Fruit fly (Drosophila melanogaster) whole organism, embryonic: ENCODE results near the gene cni.
A peak's percentile ranks its signal among the peaks of the same experiment; 100 is the strongest.

Experiments
- Aef1 ChIP-seq: fragments of 200-800 bp; sonication (Bioruptor generic); IDR thresholded peaks from 3 replicates; pipeline ENCODE4 v1.3.6; 2022; ENCODE audit warnings: missing biosample characterization, missing genetic modification characterization
- Asciz ChIP-seq: fragments of 200-800 bp; sonication (Bioruptor generic); optimal IDR thresholded peaks from 2 replicates; lab custom pipeline; 2017; ENCODE audit warnings: missing biosample characterization, mild to moderate bottlenecking, missing genetic modification characterization, missing genetic modification reagents
- BtbVII ChIP-seq: fragments of 200-800 bp; sonication (Bioruptor generic); optimal IDR thresholded peaks from 3 replicates; lab custom pipeline; 2017; ENCODE audit warnings: missing biosample characterization, mild to moderate bottlenecking, missing genetic modification characterization
- CG10274 ChIP-seq: fragments of 200-800 bp; sonication (Bioruptor generic); optimal IDR thresholded peaks from 3 replicates; lab custom pipeline; 2017; ENCODE audit warnings: missing biosample characterization, mild to moderate bottlenecking, missing genetic modification characterization
- CG10431 ChIP-seq: fragments of 200-800 bp; sonication (Bioruptor generic); optimal IDR thresholded peaks from 3 replicates; lab custom pipeline; 2018; ENCODE audit warnings: missing biosample characterization, mild to moderate bottlenecking, missing genetic modification characterization
- CG12071 ChIP-seq: fragments of 200-800 bp; sonication (Bioruptor generic); optimal IDR thresholded peaks from 3 replicates; lab custom pipeline; 2018; ENCODE audit warnings: missing biosample characterization, mild to moderate bottlenecking, missing genetic modification characterization
- CG12219 ChIP-seq: fragments of 200-800 bp; sonication (Bioruptor generic); optimal IDR thresholded peaks from 3 replicates; lab custom pipeline; 2018; ENCODE audit warnings: missing biosample characterization, mild to moderate bottlenecking, missing genetic modification characterization
- CG13296 ChIP-seq: fragments of 200-800 bp; sonication (Bioruptor generic); optimal IDR thresholded peaks from 3 replicates; lab custom pipeline; 2018; ENCODE audit warnings: missing biosample characterization, mild to moderate bottlenecking, missing genetic modification characterization
- CG15073 ChIP-seq: fragments of 200-800 bp; sonication (Bioruptor generic); optimal IDR thresholded peaks from 2 replicates; lab custom pipeline; 2016; ENCODE audit warnings: missing biosample characterization, missing genetic modification characterization
- CG15269 ChIP-seq: fragments of 200-800 bp; sonication (Bioruptor generic); optimal IDR thresholded peaks from 2 replicates; lab custom pipeline; 2018; ENCODE audit warnings: missing biosample characterization, mild to moderate bottlenecking, missing genetic modification characterization, moderate library complexity
- CG15479 ChIP-seq: fragments of 200-800 bp; sonication (Bioruptor generic); optimal IDR thresholded peaks from 3 replicates; lab custom pipeline; 2019; ENCODE audit warnings: missing biosample characterization, mild to moderate bottlenecking, missing genetic modification characterization, moderate library complexity
- CG16779 ChIP-seq: fragments of 200-800 bp; sonication (Bioruptor generic); IDR thresholded peaks from 2 replicates; pipeline ENCODE4 v1.3.6; 2022; ENCODE audit warnings: missing biosample characterization, missing genetic modification characterization
- CG16815 ChIP-seq: fragments of 200-800 bp; sonication (Bioruptor generic); optimal IDR thresholded peaks from 3 replicates; lab custom pipeline; 2017; ENCODE audit warnings: missing biosample characterization, mild to moderate bottlenecking, missing genetic modification characterization
- CG17385 ChIP-seq: fragments of 200-800 bp; sonication (Bioruptor generic); optimal IDR thresholded peaks from 3 replicates; lab custom pipeline; 2018; ENCODE audit warnings: missing biosample characterization, mild to moderate bottlenecking, missing genetic modification characterization
- CG2120 ChIP-seq: fragments of 200-800 bp; sonication (Bioruptor generic); optimal IDR thresholded peaks from 3 replicates; lab custom pipeline; 2016; ENCODE audit warnings: missing biosample characterization, missing genetic modification characterization
- CG33557 ChIP-seq: fragments of 200-800 bp; sonication (Bioruptor generic); optimal IDR thresholded peaks from 2 replicates; lab custom pipeline; 2019; ENCODE audit warnings: missing biosample characterization, mild to moderate bottlenecking, missing genetic modification characterization, moderate library complexity
- CG5180 ChIP-seq: fragments of 200-800 bp; sonication (Bioruptor generic); optimal IDR thresholded peaks from 3 replicates; lab custom pipeline; 2017; ENCODE audit warnings: missing biosample characterization, missing genetic modification characterization, mild to moderate bottlenecking, moderate library complexity, missing genetic modification reagents
- CG6175 ChIP-seq: fragments of 200-800 bp; sonication (Bioruptor generic); IDR thresholded peaks from 3 replicates; pipeline ENCODE4 v1.3.6; 2022; ENCODE audit warnings: missing biosample characterization, missing genetic modification characterization
- CG6689 ChIP-seq: fragments of 200-800 bp; sonication (Bioruptor generic); IDR thresholded peaks from 2 replicates; pipeline ENCODE4 v1.3.6; 2022; ENCODE audit warnings: missing biosample characterization, missing genetic modification characterization
- Camta ChIP-seq: fragments of 200-800 bp; sonication (Bioruptor generic); optimal IDR thresholded peaks from 2 replicates; lab custom pipeline; 2016; ENCODE audit warnings: missing biosample characterization, missing genetic modification characterization
- Deaf1 ChIP-seq: fragments of 200-800 bp; optimal IDR thresholded peaks from 3 replicates; lab custom pipeline; 2019; ENCODE audit warnings: missing biosample characterization, mild to moderate bottlenecking, missing genetic modification characterization, moderate library complexity
- Dfd ChIP-seq, 2 experiments: fragments of >200 bp; optimal IDR thresholded peaks; 2 replicates each; lab custom pipeline; 2017; ENCODE audit warnings: missing biosample characterization in 2 of 2, missing genetic modification characterization in 2 of 2
- Fer1 ChIP-seq: fragments of 200-800 bp; sonication (Bioruptor generic); optimal IDR thresholded peaks from 2 replicates; lab custom pipeline; 2017; ENCODE audit warnings: missing biosample characterization, mild to moderate bottlenecking, missing genetic modification characterization
- Fer2 ChIP-seq: fragments of 200-800 bp; sonication (Bioruptor generic); optimal IDR thresholded peaks from 2 replicates; lab custom pipeline; 2018; ENCODE audit warnings: missing biosample characterization, mild to moderate bottlenecking, missing genetic modification characterization, moderate library complexity
- Hr39 ChIP-seq: fragments of >200 bp; optimal IDR thresholded peaks from 2 replicates; lab custom pipeline; 2017
- Jarid2 ChIP-seq: fragments of 200-800 bp; sonication (Bioruptor generic); optimal IDR thresholded peaks from 3 replicates; lab custom pipeline; 2017; ENCODE audit warnings: mild to moderate bottlenecking, missing biosample characterization, missing genetic modification reagents, missing genetic modification characterization
- NK7.1 ChIP-seq: fragments of 200-800 bp; sonication (Bioruptor generic); optimal IDR thresholded peaks from 3 replicates; lab custom pipeline; 2016; ENCODE audit warnings: missing biosample characterization, missing genetic modification characterization
- Poxn ChIP-seq: fragments of 200-800 bp; sonication (Bioruptor generic); IDR thresholded peaks from 2 replicates; pipeline ENCODE4 v1.3.6; 2022; ENCODE audit warnings: missing biosample characterization, missing genetic modification characterization
- Rfx ChIP-seq: fragments of 200-800 bp; sonication (Bioruptor generic); IDR thresholded peaks from 2 replicates; pipeline ENCODE4 v1.3.6; 2022; ENCODE audit warnings: missing biosample characterization, missing genetic modification characterization
- ase ChIP-seq: fragments of 200-800 bp; sonication (Bioruptor generic); IDR thresholded peaks from 3 replicates; pipeline ENCODE4 v1.3.6; 2022; ENCODE audit warnings: missing biosample characterization, missing genetic modification characterization
- bbx ChIP-seq: fragments of 200-800 bp; sonication (Bioruptor generic); IDR thresholded peaks from 2 replicates; pipeline ENCODE4 v1.3.6; 2022; ENCODE audit warnings: missing biosample characterization, missing genetic modification characterization; ENCODE audit not compliant: partially characterized antibody
- cas ChIP-seq: fragments of 200-800 bp; sonication (Bioruptor generic); IDR thresholded peaks from 2 replicates; pipeline ENCODE4 v1.3.6; 2022; ENCODE audit warnings: missing biosample characterization, missing genetic modification characterization
- cato ChIP-seq: fragments of 200-800 bp; sonication (Bioruptor generic); optimal IDR thresholded peaks from 2 replicates; lab custom pipeline; 2016; ENCODE audit warnings: missing biosample characterization, missing genetic modification characterization, borderline replicate concordance
- dm ChIP-seq: fragments of 200-800 bp; sonication (Bioruptor generic); optimal IDR thresholded peaks from 3 replicates; lab custom pipeline; 2016; ENCODE audit warnings: missing biosample characterization, missing genetic modification characterization
- dpn ChIP-seq, 2 experiments: fragments of 200-800 bp; sonication (Bioruptor generic); optimal IDR thresholded peaks; 3 replicates each; lab custom pipeline; 2016; ENCODE audit warnings: missing biosample characterization in 2 of 2, missing genetic modification characterization in 2 of 2
- fd64A ChIP-seq: fragments of 200-800 bp; sonication (Bioruptor generic); optimal IDR thresholded peaks from 3 replicates; lab custom pipeline; 2018; ENCODE audit warnings: missing biosample characterization, mild to moderate bottlenecking, missing genetic modification characterization
- gcm2 ChIP-seq: fragments of 200-800 bp; sonication (Bioruptor generic); optimal IDR thresholded peaks from 2 replicates; lab custom pipeline; 2016; ENCODE audit warnings: missing biosample characterization, missing genetic modification characterization
- hkb ChIP-seq, 2 experiments: fragments of 200-800 bp in 1 of 2; fragments of >200 bp in 1 of 2; sonication (Bioruptor generic) in 1 of 2; IDR thresholded peaks in 1 of 2; optimal IDR thresholded peaks in 1 of 2; 2 replicates each; pipeline versions ENCODE4 v1.3.6 to Lab custom; 2017 to 2022; ENCODE audit warnings: missing biosample characterization in 1 of 2, missing genetic modification characterization in 1 of 2
- jing ChIP-seq: fragments of 200-800 bp; sonication (Bioruptor generic); optimal IDR thresholded peaks from 2 replicates; lab custom pipeline; 2018; ENCODE audit warnings: missing biosample characterization, mild to moderate bottlenecking, missing genetic modification characterization
- lab ChIP-seq: fragments of 200-800 bp; sonication (Bioruptor generic); optimal IDR thresholded peaks from 3 replicates; lab custom pipeline; 2017; ENCODE audit warnings: missing biosample characterization, missing genetic modification characterization, mild to moderate bottlenecking, moderate library complexity, missing genetic modification reagents
- nau ChIP-seq: fragments of 200-800 bp; sonication (Bioruptor generic); optimal IDR thresholded peaks from 3 replicates; lab custom pipeline; 2017; ENCODE audit warnings: missing biosample characterization, mild to moderate bottlenecking, missing genetic modification characterization, missing genetic modification reagents
- nerfin-1 ChIP-seq: fragments of 200-800 bp; sonication (Bioruptor generic); optimal IDR thresholded peaks from 3 replicates; lab custom pipeline; 2019; ENCODE audit warnings: missing biosample characterization, mild to moderate bottlenecking, missing genetic modification characterization, moderate library complexity
- sc ChIP-seq, 3 experiments: fragments of >200 bp in 2 of 3; fragments of 200-800 bp in 1 of 3; sonication (Bioruptor generic) in 1 of 3; optimal IDR thresholded peaks; 2 replicates in 2 of 3; 3 replicates in 1 of 3; lab custom pipeline; 2017; ENCODE audit warnings: mild to moderate bottlenecking in 1 of 3, missing biosample characterization in 1 of 3, missing genetic modification characterization in 1 of 3, missing genetic modification reagents in 1 of 3
- sens-2 ChIP-seq: fragments of 200-800 bp; sonication (Bioruptor generic); IDR thresholded peaks from 2 replicates; pipeline ENCODE4 v1.3.6; 2022; ENCODE audit warnings: missing biosample characterization, missing genetic modification characterization
- shn ChIP-seq: fragments of 200-800 bp; sonication (Bioruptor generic); optimal IDR thresholded peaks from 3 replicates; lab custom pipeline; 2016; ENCODE audit warnings: missing biosample characterization, missing genetic modification characterization
- slou ChIP-seq: fragments of 200-800 bp; sonication (Bioruptor generic); optimal IDR thresholded peaks from 3 replicates; lab custom pipeline; 2016; ENCODE audit warnings: missing biosample characterization, missing genetic modification characterization
- sug ChIP-seq: fragments of 200-800 bp; optimal IDR thresholded peaks from 2 replicates; lab custom pipeline; 2019; ENCODE audit warnings: missing biosample characterization, mild to moderate bottlenecking, missing genetic modification characterization, moderate library complexity
- wor ChIP-seq: fragments of 200-800 bp; sonication (Bioruptor generic); IDR thresholded peaks from 2 replicates; pipeline ENCODE4 v1.3.6; 2022; ENCODE audit warnings: missing biosample characterization, missing genetic modification characterization

Gene cni

dm6 chr2L:16325515-16326257 is 15.2 kb upstream of the cni start, which contains the start of gene cact (continued):
- no peak for TF ChIP-seq hkb (optimal IDR thresholded peaks at IDR 0.05; lab: Kevin White, UChicago)
- TF ChIP-seq hkb (GFP tag; IDR thresholded peaks at IDR 0.05; lab: Robert Waterston, UW) = peak; percentile 92
- TF ChIP-seq BtbVII (GFP tag; lab: Kevin White, UChicago) = peak; percentile 88
- TF ChIP-seq bbx (GFP tag; lab: Robert Waterston, UW) = no peak
- TF ChIP-seq CG33557 (GFP tag; lab: Kevin White, UChicago) = peak; percentile 79
- peak; percentile 82 for TF ChIP-seq Jarid2 (GFP tag; lab: Kevin White, UChicago)
- peak; percentile 76 for TF ChIP-seq Fer2 (tag; lab: Kevin White, UChicago)
- TF ChIP-seq nerfin-1 (tag; lab: Kevin White, UChicago) = peak; percentile 81
- TF ChIP-seq CG5180 (GFP tag; lab: Kevin White, UChicago) = peak; percentile 57
- TF ChIP-seq nau (GFP tag; lab: Kevin White, UChicago) = peak; percentile 83
- peak; percentile 89 for TF ChIP-seq CG6689 (GFP tag; lab: Robert Waterston, UW)
- peak; percentile 61 for TF ChIP-seq CG10431 (GFP tag; lab: Kevin White, UChicago)
- TF ChIP-seq Rfx (GFP tag; lab: Robert Waterston, UW) = peak; percentile 93
- peak; percentile 45; the same call in 1 of the 2 replicates for TF ChIP-seq cas (GFP tag; lab: Robert Waterston, UW)
- TF ChIP-seq jing = peak; percentile 75
- TF ChIP-seq Dfd (GFP tag; optimal IDR thresholded peaks at IDR 0.05; lab: Kevin White, UChicago) = no peak
- TF ChIP-seq ase (GFP tag; lab: Robert Waterston, UW) = peak; percentile 89
- TF ChIP-seq Camta (GFP tag; lab: Kevin White, UChicago) = peak; percentile 87
- peak; percentile 92 for TF ChIP-seq dm (GFP tag; lab: Kevin White, UChicago)
- TF ChIP-seq CG15269 (tag; lab: Kevin White, UChicago) = peak; percentile 89
- TF ChIP-seq Asciz (GFP tag; lab: Kevin White, UChicago) = peak; percentile 84
- TF ChIP-seq dpn (GFP tag; optimal IDR thresholded peaks at IDR 0.05; lab: Kevin White, UChicago) = peak; percentile 95
- peak; percentile 56; the same call in 1 of the 2 replicates for TF ChIP-seq Poxn (GFP tag; lab: Robert Waterston, UW)
- peak; percentile 95 for TF ChIP-seq lab
- TF ChIP-seq wor (GFP tag; lab: Robert Waterston, UW) = peak; percentile 79
- peak; percentile 68; the same call in 1 of the 2 replicates for TF ChIP-seq CG16779 (GFP tag; lab: Robert Waterston, UW)
- TF ChIP-seq CG6175 (GFP tag; lab: Robert Waterston, UW) = peak; percentile 78; the same call in 1 of the 3 replicates
- no peak for TF ChIP-seq CG15479
- TF ChIP-seq Hr39 = no peak
- peak; percentile 78 for TF ChIP-seq CG17385 (GFP tag; lab: Kevin White, UChicago)
- peak; percentile 88 for TF ChIP-seq CG16815
- peak; percentile 98 for TF ChIP-seq CG2120 (GFP tag; lab: Kevin White, UChicago)
- TF ChIP-seq sens-2 (GFP tag; lab: Robert Waterston, UW) = peak; percentile 69; the same call in 1 of the 2 replicates
- peak; percentile 76 for TF ChIP-seq gcm2 (GFP tag; lab: Kevin White, UChicago)
- TF ChIP-seq CG10274 (GFP tag; lab: Kevin White, UChicago) = peak; percentile 4
- peak; percentile 82 for TF ChIP-seq slou
- peak; percentile 86 for TF ChIP-seq cato (GFP tag; lab: Kevin White, UChicago)
- peak; percentile 85 for TF ChIP-seq NK7.1
- peak; percentile 85 for TF ChIP-seq CG13296
- TF ChIP-seq CG12071 = peak; percentile 68
- TF ChIP-seq fd64A (GFP tag; lab: Kevin White, UChicago) = no peak
- peak; percentile 63 for TF ChIP-seq CG15073 (GFP tag; lab: Kevin White, UChicago)
- TF ChIP-seq sc (optimal IDR thresholded peaks at IDR 0.05; lab: Kevin White, UChicago) = no peak
- TF ChIP-seq sc (GFP tag; optimal IDR thresholded peaks at IDR 0.05; lab: Kevin White, UChicago) = peak; percentile 85
- peak; percentile 91 for TF ChIP-seq shn (GFP tag; lab: Kevin White, UChicago)
- TF ChIP-seq CG12219 (GFP tag; lab: Kevin White, UChicago) = peak; percentile 75
- TF ChIP-seq Aef1 (GFP tag; lab: Robert Waterston, UW) = peak; percentile 95
- peak; percentile 88 for TF ChIP-seq sug
- peak; percentile 93 for TF ChIP-seq Fer1 (GFP tag; lab: Kevin White, UChicago)
- peak; percentile 73 for TF ChIP-seq Deaf1 (tag; lab: Kevin White, UChicago)
